Fruit fly (Drosophila melanogaster) whole organism, embryonic: ENCODE results near the gene Nlg2.

ENCODE experiments used
- ATbp ChIP-seq: fragments of 200-800 bp; sonication (Bioruptor generic); optimal IDR thresholded peaks from 2 replicates; lab custom pipeline; 2017; ENCODE audit warnings: missing biosample characterization, mild to moderate bottlenecking, missing genetic modification characterization, missing genetic modification reagents
- Ada2b ChIP-seq: fragments of 200-800 bp; sonication (Bioruptor generic); IDR thresholded peaks from 2 replicates; pipeline ENCODE4 v1.3.6; 2022; ENCODE audit warnings: missing biosample characterization, missing genetic modification characterization
- Asciz ChIP-seq: fragments of 200-800 bp; sonication (Bioruptor generic); optimal IDR thresholded peaks from 2 replicates; lab custom pipeline; 2017; ENCODE audit warnings: missing biosample characterization, mild to moderate bottlenecking, missing genetic modification characterization, missing genetic modification reagents
- Bgb ChIP-seq: fragments of 200-800 bp; sonication (Bioruptor generic); IDR thresholded peaks from 2 replicates; pipeline ENCODE4 v1.3.6; 2022; ENCODE audit warnings: missing biosample characterization, missing genetic modification characterization; ENCODE audit not compliant: partially characterized antibody
- CG11093 ChIP-seq: fragments of 200-800 bp; sonication (Bioruptor generic); IDR thresholded peaks from 3 replicates; pipeline ENCODE4 v1.3.6; 2022; ENCODE audit warnings: missing biosample characterization, missing genetic modification characterization
- CG12104 ChIP-seq: fragments of 200-800 bp; sonication (Bioruptor generic); optimal IDR thresholded peaks from 3 replicates; lab custom pipeline; 2016; ENCODE audit warnings: missing biosample characterization, missing genetic modification characterization
- CG12219 ChIP-seq: fragments of 200-800 bp; sonication (Bioruptor generic); optimal IDR thresholded peaks from 3 replicates; lab custom pipeline; 2018; ENCODE audit warnings: missing biosample characterization, mild to moderate bottlenecking, missing genetic modification characterization
- CG12299 ChIP-seq: fragments of 200-800 bp; sonication (Bioruptor generic); optimal IDR thresholded peaks from 2 replicates; lab custom pipeline; 2018; ENCODE audit warnings: missing biosample characterization, mild to moderate bottlenecking, missing genetic modification characterization
- CG12942 ChIP-seq: fragments of 200-800 bp; sonication (Bioruptor generic); optimal IDR thresholded peaks from 3 replicates; lab custom pipeline; 2016; ENCODE audit warnings: missing biosample characterization, missing genetic modification characterization
- CG1602 ChIP-seq: fragments of 200-800 bp; sonication (Bioruptor generic); optimal IDR thresholded peaks from 3 replicates; lab custom pipeline; 2016; ENCODE audit warnings: missing biosample characterization, missing genetic modification characterization
- CG17612 ChIP-seq: fragments of 200-800 bp; sonication (Bioruptor generic); IDR thresholded peaks from 2 replicates; pipeline ENCODE4 v1.3.6; 2022; ENCODE audit warnings: missing biosample characterization, missing genetic modification characterization
- CG2678 ChIP-seq: fragments of 200-800 bp; sonication (Bioruptor generic); optimal IDR thresholded peaks from 3 replicates; lab custom pipeline; 2019; ENCODE audit warnings: missing biosample characterization, mild to moderate bottlenecking, missing genetic modification characterization, moderate library complexity
- CG30403 ChIP-seq: fragments of 200-800 bp; sonication (Bioruptor generic); optimal IDR thresholded peaks from 3 replicates; lab custom pipeline; 2016; ENCODE audit warnings: missing biosample characterization, missing genetic modification characterization
- CG34224 ChIP-seq: fragments of 200-800 bp; sonication (Bioruptor generic); IDR thresholded peaks from 3 replicates; pipeline ENCODE4 v1.3.6; 2022; ENCODE audit warnings: missing biosample characterization, missing genetic modification characterization; ENCODE audit not compliant: partially characterized antibody
- CG34422 ChIP-seq: fragments of 200-800 bp; sonication (Bioruptor generic); IDR thresholded peaks from 3 replicates; pipeline ENCODE4 v1.3.6; 2022; ENCODE audit warnings: missing biosample characterization, missing genetic modification characterization
- CG3838 ChIP-seq: fragments of 200-800 bp; sonication (Bioruptor generic); optimal IDR thresholded peaks from 3 replicates; lab custom pipeline; 2016; ENCODE audit warnings: missing biosample characterization, missing genetic modification characterization
- CG4282 ChIP-seq: fragments of 200-800 bp; sonication (Bioruptor generic); optimal IDR thresholded peaks from 2 replicates; lab custom pipeline; 2016; ENCODE audit warnings: missing biosample characterization, missing genetic modification characterization
- CG5245 ChIP-seq: fragments of 200-800 bp; sonication (Bioruptor generic); optimal IDR thresholded peaks from 3 replicates; lab custom pipeline; 2016; ENCODE audit warnings: missing biosample characterization, missing genetic modification characterization
- CG6765 ChIP-seq: fragments of 200-800 bp; sonication (Bioruptor generic); optimal IDR thresholded peaks from 3 replicates; lab custom pipeline; 2017; ENCODE audit warnings: missing biosample characterization, mild to moderate bottlenecking, missing genetic modification characterization
- CG7556 ChIP-seq: fragments of 200-800 bp; sonication (Bioruptor generic); optimal IDR thresholded peaks from 2 replicates; lab custom pipeline; 2017; ENCODE audit warnings: missing biosample characterization, mild to moderate bottlenecking, missing genetic modification characterization
- CG7963 ChIP-seq: fragments of 200-800 bp; sonication (Bioruptor generic); IDR thresholded peaks from 3 replicates; pipeline ENCODE4 v1.3.6; 2022; ENCODE audit warnings: missing biosample characterization, missing genetic modification characterization; ENCODE audit not compliant: partially characterized antibody
- CG8765 ChIP-seq: fragments of 200-800 bp; sonication (Bioruptor generic); IDR thresholded peaks from 2 replicates; pipeline ENCODE4 v1.3.6; 2022; ENCODE audit warnings: missing biosample characterization, missing genetic modification characterization
- CoRest ChIP-seq: fragments of 200-800 bp; sonication (Bioruptor generic); optimal IDR thresholded peaks from 3 replicates; lab custom pipeline; 2018; ENCODE audit warnings: missing biosample characterization, mild to moderate bottlenecking, missing genetic modification characterization, moderate library complexity
- CrebB ChIP-seq: fragments of 200-800 bp; sonication (Bioruptor generic); optimal IDR thresholded peaks from 3 replicates; lab custom pipeline; 2018; ENCODE audit warnings: missing biosample characterization, mild to moderate bottlenecking, missing genetic modification characterization
- HLH3B ChIP-seq: fragments of 200-800 bp; sonication (Bioruptor generic); IDR thresholded peaks from 2 replicates; pipeline ENCODE4 v1.3.6; 2022; ENCODE audit warnings: missing biosample characterization, missing genetic modification characterization
- HmgZ ChIP-seq: fragments of 200-800 bp; sonication (Bioruptor generic); optimal IDR thresholded peaks from 2 replicates; lab custom pipeline; 2018; ENCODE audit warnings: missing biosample characterization, mild to moderate bottlenecking, missing genetic modification characterization
- MTF-1 ChIP-seq: fragments of 200-800 bp; sonication (Bioruptor generic); optimal IDR thresholded peaks from 2 replicates; lab custom pipeline; 2018; ENCODE audit warnings: missing biosample characterization, mild to moderate bottlenecking, missing genetic modification characterization, borderline replicate concordance
- Mad ChIP-seq: fragments of 200-800 bp; sonication (Bioruptor generic); optimal IDR thresholded peaks from 2 replicates; lab custom pipeline; 2016; ENCODE audit warnings: missing biosample characterization, missing genetic modification characterization
- Med ChIP-seq: fragments of 200-800 bp; sonication (Bioruptor generic); peaks from one replicate; lab custom pipeline; 2016; ENCODE audit warnings: missing biosample characterization, missing genetic modification characterization, mild to moderate bottlenecking, inconsistent platforms, moderate library complexity
- NC2β ChIP-seq: fragments of 200-800 bp; sonication (Bioruptor generic); optimal IDR thresholded peaks from 2 replicates; lab custom pipeline; 2016; ENCODE audit warnings: missing biosample characterization, missing genetic modification characterization
- Poxn ChIP-seq: fragments of 200-800 bp; sonication (Bioruptor generic); IDR thresholded peaks from 2 replicates; pipeline ENCODE4 v1.3.6; 2022; ENCODE audit warnings: missing biosample characterization, missing genetic modification characterization
- Sox100B ChIP-seq: fragments of 200-800 bp; sonication (Bioruptor generic); optimal IDR thresholded peaks from 3 replicates; lab custom pipeline; 2018; ENCODE audit warnings: missing biosample characterization, mild to moderate bottlenecking, missing genetic modification characterization
- YL-1 ChIP-seq: fragments of 200-800 bp; sonication (Bioruptor generic); optimal IDR thresholded peaks from 3 replicates; lab custom pipeline; 2017; ENCODE audit warnings: missing biosample characterization, mild to moderate bottlenecking, missing genetic modification characterization
- aop ChIP-seq: fragments of 200-800 bp; sonication (Bioruptor generic); IDR thresholded peaks from 2 replicates; pipeline ENCODE4 v1.3.6; 2022; ENCODE audit warnings: missing biosample characterization, missing genetic modification characterization
- cas ChIP-seq: fragments of 200-800 bp; sonication (Bioruptor generic); IDR thresholded peaks from 2 replicates; pipeline ENCODE4 v1.3.6; 2022; ENCODE audit warnings: missing biosample characterization, missing genetic modification characterization
- ems ChIP-seq: fragments of 200-800 bp; sonication (Bioruptor generic); optimal IDR thresholded peaks from 3 replicates; lab custom pipeline; 2016; ENCODE audit warnings: missing biosample characterization, missing genetic modification characterization
- en ChIP-seq: fragments of 200-800 bp; sonication (Bioruptor generic); optimal IDR thresholded peaks from 2 replicates; lab custom pipeline; 2016; ENCODE audit warnings: missing biosample characterization, missing genetic modification characterization
- grau ChIP-seq: fragments of 200-800 bp; optimal IDR thresholded peaks from 3 replicates; lab custom pipeline; 2019; ENCODE audit warnings: missing biosample characterization, mild to moderate bottlenecking, missing genetic modification characterization, moderate library complexity
- prd ChIP-seq, 3 experiments: fragments of >200 bp in 2 of 3; fragments of 200-800 bp in 1 of 3; sonication (Bioruptor generic) in 1 of 3; optimal IDR thresholded peaks in 2 of 3; IDR thresholded peaks in 1 of 3; 2 replicates in 2 of 3; 3 replicates in 1 of 3; pipeline versions ENCODE4 v1.3.6 to Lab custom; 2017 to 2022; ENCODE audit warnings: missing biosample characterization in 1 of 3, missing genetic modification characterization in 1 of 3
- pzg ChIP-seq: fragments of 200-800 bp; sonication (Bioruptor generic); optimal IDR thresholded peaks from 3 replicates; lab custom pipeline; 2018; ENCODE audit warnings: missing biosample characterization, mild to moderate bottlenecking, missing genetic modification characterization, moderate library complexity
- slou ChIP-seq: fragments of 200-800 bp; sonication (Bioruptor generic); optimal IDR thresholded peaks from 3 replicates; lab custom pipeline; 2016; ENCODE audit warnings: missing biosample characterization, missing genetic modification characterization
- sug ChIP-seq: fragments of 200-800 bp; optimal IDR thresholded peaks from 2 replicates; lab custom pipeline; 2019; ENCODE audit warnings: missing biosample characterization, mild to moderate bottlenecking, missing genetic modification characterization, moderate library complexity
- tll ChIP-seq, 2 experiments: fragments of 200-800 bp in 1 of 2; fragments of >200 bp in 1 of 2; sonication (Bioruptor generic) in 1 of 2; optimal IDR thresholded peaks; 2 replicates each; lab custom pipeline; 2017 to 2019; ENCODE audit warnings: missing biosample characterization in 2 of 2, missing genetic modification characterization in 2 of 2, mild to moderate bottlenecking in 1 of 2, moderate library complexity in 1 of 2
- trem ChIP-seq: fragments of 200-800 bp; optimal IDR thresholded peaks from 3 replicates; lab custom pipeline; 2019; ENCODE audit warnings: missing biosample characterization, mild to moderate bottlenecking, missing genetic modification characterization, moderate library complexity
- ttk ChIP-seq: fragments of 200-800 bp; sonication (Bioruptor generic); IDR thresholded peaks from 2 replicates; pipeline ENCODE4 v2.1.2; 2022; ENCODE audit warnings: missing biosample characterization, missing genetic modification characterization
- tup ChIP-seq: fragments of 200-800 bp; sonication (Bioruptor generic); optimal IDR thresholded peaks from 2 replicates; lab custom pipeline; 2016; ENCODE audit warnings: missing biosample characterization, mild to moderate bottlenecking, missing genetic modification characterization, moderate library complexity
- unc-4 ChIP-seq: fragments of 200-800 bp; sonication (Bioruptor generic); IDR thresholded peaks from 2 replicates; pipeline ENCODE4 v1.3.6; 2022; ENCODE audit warnings: missing biosample characterization, missing genetic modification characterization; ENCODE audit not compliant: partially characterized antibody
- vnd ChIP-seq: fragments of 200-800 bp; sonication (Bioruptor generic); IDR thresholded peaks from 3 replicates; pipeline ENCODE4 v1.3.6; 2022; ENCODE audit warnings: missing biosample characterization, missing genetic modification characterization; ENCODE audit not compliant: partially characterized antibody
- wdn ChIP-seq: fragments of 200-800 bp; sonication (Bioruptor generic); IDR thresholded peaks from 2 replicates; pipeline ENCODE4 v1.3.6; 2022; ENCODE audit warnings: missing biosample characterization, missing genetic modification characterization

The Nlg2 gene

dm6 chr2L:6874526-6875198 lies at the start of gene Nlg2 (continued):
- TF ChIP-seq Asciz, result peak; percentile 54
- peak; percentile 1 for TF ChIP-seq HmgZ (tag; lab: Kevin White, UChicago)
- TF ChIP-seq CG12104 (GFP tag; lab: Kevin White, UChicago), result peak; percentile 41
- TF ChIP-seq Sox100B, result peak; percentile 80
- no peak for TF ChIP-seq NC2β (GFP tag; lab: Kevin White, UChicago)
- TF ChIP-seq CG34422 (GFP tag; lab: Robert Waterston, UW), result no peak
- TF ChIP-seq CrebB, result no peak
- TF ChIP-seq Mad, result no peak
- TF ChIP-seq CG12942, result no peak
- TF ChIP-seq grau (tag; lab: Kevin White, UChicago), result peak; percentile 75
- TF ChIP-seq unc-4 (GFP tag; lab: Robert Waterston, UW), result no peak
- peak; percentile 63 for TF ChIP-seq CG6765 (GFP tag; lab: Kevin White, UChicago)
- no peak for TF ChIP-seq tup (GFP tag; lab: Kevin White, UChicago)
- no peak for TF ChIP-seq CG12219 (GFP tag; lab: Kevin White, UChicago)
- TF ChIP-seq CG17612, result no peak
- no peak for TF ChIP-seq Poxn (GFP tag; lab: Robert Waterston, UW)
- no peak for TF ChIP-seq aop
- TF ChIP-seq ems, result no peak
- TF ChIP-seq CG7556 (GFP tag; lab: Kevin White, UChicago), result peak; percentile 90
- TF ChIP-seq slou (GFP tag; lab: Kevin White, UChicago), result peak; percentile 44
- TF ChIP-seq MTF-1, result no peak
- TF ChIP-seq CG1602 (GFP tag; lab: Kevin White, UChicago), result peak; percentile 48
- TF ChIP-seq trem, result peak; percentile 2
- no peak for TF ChIP-seq HLH3B (GFP tag; lab: Robert Waterston, UW)
- TF ChIP-seq CG34224 (GFP tag; lab: Robert Waterston, UW), result no peak
- TF ChIP-seq CG12299 (tag; lab: Kevin White, UChicago), result peak; percentile 13
- TF ChIP-seq cas (GFP tag; lab: Robert Waterston, UW), result no peak
- no peak for TF ChIP-seq prd (optimal IDR thresholded peaks at IDR 0.05; lab: Kevin White, UChicago)
- TF ChIP-seq prd (GFP tag; IDR thresholded peaks at IDR 0.05; lab: Robert Waterston, UW), result 0 out of 3 replicates have a peak, but pooled peaks have one; percentile 17
- peak; percentile 39 for TF ChIP-seq ATbp (GFP tag; lab: Kevin White, UChicago)
- peak; percentile 80 for TF ChIP-seq CoRest
- no peak for TF ChIP-seq CG8765 (GFP tag; lab: Robert Waterston, UW)
- no peak for TF ChIP-seq CG7963
- peak; percentile 89 for TF ChIP-seq CG2678
- TF ChIP-seq CG5245 (GFP tag; lab: Kevin White, UChicago), result no peak
- no peak for TF ChIP-seq tll (GFP tag; optimal IDR thresholded peaks at IDR 0.05; lab: Kevin White, UChicago)
- TF ChIP-seq CG11093 (GFP tag; lab: Robert Waterston, UW), result no peak
- TF ChIP-seq CG30403 (GFP tag; lab: Kevin White, UChicago), result peak; percentile 72
- TF ChIP-seq ttk (GFP tag; lab: Robert Waterston, UW), result peak; percentile 21; the same call in 1 of the 2 replicates
- TF ChIP-seq YL-1, result no peak
- no peak for TF ChIP-seq Ada2b (GFP tag; lab: Robert Waterston, UW)
- TF ChIP-seq vnd, result no peak
- TF ChIP-seq CG4282 (GFP tag; lab: Kevin White, UChicago), result no peak
- TF ChIP-seq Bgb (GFP tag; lab: Robert Waterston, UW), result no peak
- TF ChIP-seq CG3838 (GFP tag; lab: Kevin White, UChicago), result no peak
- TF ChIP-seq Med, result peak; percentile 31
- TF ChIP-seq sug, result peak; percentile 64
- no peak for TF ChIP-seq wdn (GFP tag; lab: Robert Waterston, UW)
- TF ChIP-seq en (GFP tag; lab: Kevin White, UChicago), result no peak
- TF ChIP-seq pzg (GFP tag; lab: Kevin White, UChicago), result no peak
